Worm (Caenorhabditis elegans) whole organism, L2 larva: ENCODE data around the gene ced-2.

Experiments used
- R02D3.7 ChIP-seq: fragments of 150-350 bp; optimal IDR thresholded peaks from 2 replicates; lab custom pipeline; 2014; ENCODE audit warnings: missing biosample characterization, missing genetic modification characterization
- ZK546.5 ChIP-seq: sonication (generic microtip); optimal IDR thresholded peaks from 2 replicates; lab custom pipeline; 2017; ENCODE audit warnings: missing biosample characterization, missing genetic modification characterization
- aly-2 ChIP-seq: fragments of 150-350 bp; optimal IDR thresholded peaks from 2 replicates; lab custom pipeline; 2014; ENCODE audit warnings: missing biosample characterization, missing genetic modification characterization
- ceh-82 ChIP-seq: fragments of 150-350 bp; optimal IDR thresholded peaks from 2 replicates; lab custom pipeline; 2014; ENCODE audit warnings: missing biosample characterization, missing genetic modification characterization
- fos-1 ChIP-seq: fragments of 150-350 bp; optimal IDR thresholded peaks from 2 replicates; lab custom pipeline; 2014; ENCODE audit warnings: missing biosample characterization, missing genetic modification characterization
- lin-39 ChIP-seq: fragments of 150-350 bp; optimal IDR thresholded peaks from 2 replicates; lab custom pipeline; 2014; ENCODE audit warnings: missing biosample characterization, missing genetic modification reagents, missing genetic modification characterization
- mab-5 ChIP-seq: fragments of 150-350 bp; optimal IDR thresholded peaks from 2 replicates; lab custom pipeline; 2014; ENCODE audit warnings: missing biosample characterization, missing genetic modification characterization
- nhr-237 ChIP-seq: fragments of 150-350 bp; optimal IDR thresholded peaks from 2 replicates; lab custom pipeline; 2014; ENCODE audit warnings: missing biosample characterization, missing genetic modification characterization
- nhr-25 ChIP-seq: fragments of 150-350 bp; sonication (generic microtip); optimal IDR thresholded peaks from 3 replicates; lab custom pipeline; 2014; ENCODE audit warnings: missing biosample characterization, missing genetic modification characterization
- skn-1 ChIP-seq: sonication (generic microtip); optimal IDR thresholded peaks from 2 replicates; lab custom pipeline; 2017; ENCODE audit warnings: missing biosample characterization, missing genetic modification characterization
- sma-3 ChIP-seq: sonication (generic microtip); optimal IDR thresholded peaks from 2 replicates; lab custom pipeline; 2016; ENCODE audit warnings: missing genetic modification reagents, missing genetic modification characterization, missing compliant biosample characterization
- unc-62 ChIP-seq: fragments of 150-350 bp; optimal IDR thresholded peaks from 2 replicates; lab custom pipeline; 2014; ENCODE audit warnings: missing biosample characterization, missing genetic modification reagents, missing genetic modification characterization
- ztf-11 ChIP-seq: sonication (generic microtip); optimal IDR thresholded peaks from 2 replicates; lab custom pipeline; 2017; ENCODE audit warnings: missing biosample characterization, missing genetic modification characterization
- ztf-4 ChIP-seq: fragments of 150-350 bp; optimal IDR thresholded peaks from 2 replicates; lab custom pipeline; 2014; ENCODE audit warnings: missing biosample characterization, missing genetic modification characterization

- TF ChIP-seq mab-5 (tag; lab: Kevin White, UChicago) = no peak
- no peak for TF ChIP-seq lin-39
- TF ChIP-seq ZK546.5 (tag; lab: Kevin White, UChicago) = no peak
- TF ChIP-seq unc-62 (GFP tag; lab: Kevin White, UChicago) = no peak
- no peak for TF ChIP-seq ztf-11 (tag; lab: Kevin White, UChicago)
- no peak for TF ChIP-seq sma-3 (GFP tag; lab: Kevin White, UChicago)
- no peak for TF ChIP-seq ztf-4
- TF ChIP-seq fos-1 (tag; lab: Kevin White, UChicago) = no peak
- TF ChIP-seq ceh-82 (tag; lab: Kevin White, UChicago) = no peak
- TF ChIP-seq R02D3.7 (tag; lab: Kevin White, UChicago) = no peak
- no peak for TF ChIP-seq skn-1 (tag; lab: Kevin White, UChicago)
- TF ChIP-seq aly-2 (tag; lab: Kevin White, UChicago) = no peak
- no peak for TF ChIP-seq nhr-237 (tag; lab: Kevin White, UChicago)
- no peak for TF ChIP-seq nhr-25
These were observed 29.3 kb downstream of the ced-2 start, which contains the start of gene nhr-146 for ce11 chrIV:1626342-1626855.
